Fruit fly (Drosophila melanogaster) whole organism, embryonic: ENCODE results near the gene Prosbeta2R2.

ENCODE experiments used
- ATbp ChIP-seq: fragments of 200-800 bp; sonication (Bioruptor generic); optimal IDR thresholded peaks from 2 replicates; lab custom pipeline; 2017; ENCODE audit warnings: missing biosample characterization, mild to moderate bottlenecking, missing genetic modification characterization, missing genetic modification reagents
- Asciz ChIP-seq: fragments of 200-800 bp; sonication (Bioruptor generic); optimal IDR thresholded peaks from 2 replicates; lab custom pipeline; 2017; ENCODE audit warnings: missing biosample characterization, mild to moderate bottlenecking, missing genetic modification characterization, missing genetic modification reagents
- Atf-2 ChIP-seq: fragments of 200-800 bp; sonication (Bioruptor generic); optimal IDR thresholded peaks from 2 replicates; lab custom pipeline; 2016; ENCODE audit warnings: missing biosample characterization, missing genetic modification characterization
- B-H2 ChIP-seq: fragments of 200-800 bp; sonication (Bioruptor generic); optimal IDR thresholded peaks from 2 replicates; lab custom pipeline; 2018; ENCODE audit warnings: missing biosample characterization, mild to moderate bottlenecking, missing genetic modification characterization
- Bteb2 ChIP-seq: fragments of 200-800 bp; sonication (Bioruptor generic); optimal IDR thresholded peaks from 2 replicates; lab custom pipeline; 2016; ENCODE audit warnings: missing biosample characterization, missing genetic modification characterization
- CG12071 ChIP-seq: fragments of 200-800 bp; sonication (Bioruptor generic); optimal IDR thresholded peaks from 3 replicates; lab custom pipeline; 2018; ENCODE audit warnings: missing biosample characterization, mild to moderate bottlenecking, missing genetic modification characterization
- CG12219 ChIP-seq: fragments of 200-800 bp; sonication (Bioruptor generic); optimal IDR thresholded peaks from 3 replicates; lab custom pipeline; 2018; ENCODE audit warnings: missing biosample characterization, mild to moderate bottlenecking, missing genetic modification characterization
- CG12942 ChIP-seq: fragments of 200-800 bp; sonication (Bioruptor generic); optimal IDR thresholded peaks from 3 replicates; lab custom pipeline; 2016; ENCODE audit warnings: missing biosample characterization, missing genetic modification characterization
- CG18476 ChIP-seq: fragments of 200-800 bp; sonication (Bioruptor generic); optimal IDR thresholded peaks from 2 replicates; lab custom pipeline; 2016; ENCODE audit warnings: missing biosample characterization, mild to moderate bottlenecking, missing genetic modification characterization
- CG18619 ChIP-seq: fragments of 200-800 bp; sonication (Bioruptor generic); optimal IDR thresholded peaks from 3 replicates; lab custom pipeline; 2017; ENCODE audit warnings: missing biosample characterization, mild to moderate bottlenecking, missing genetic modification characterization
- CG2129 ChIP-seq: fragments of 200-800 bp; sonication (Bioruptor generic); IDR thresholded peaks from 2 replicates; pipeline ENCODE4 v1.3.6; 2022; ENCODE audit warnings: missing biosample characterization, missing genetic modification characterization; ENCODE audit not compliant: partially characterized antibody
- CG32532 ChIP-seq: fragments of 200-800 bp; sonication (Bioruptor generic); IDR thresholded peaks from 2 replicates; pipeline ENCODE4 v1.3.6; 2022; ENCODE audit warnings: missing biosample characterization, missing genetic modification characterization
- CG4328 ChIP-seq: fragments of 200-800 bp; sonication (Bioruptor generic); optimal IDR thresholded peaks from 3 replicates; lab custom pipeline; 2017; ENCODE audit warnings: missing biosample characterization, missing genetic modification reagents, missing genetic modification characterization
- CG4404 ChIP-seq: fragments of 200-800 bp; sonication (Bioruptor generic); IDR thresholded peaks from 2 replicates; pipeline ENCODE4 v1.3.6; 2022; ENCODE audit warnings: missing biosample characterization, missing genetic modification characterization
- CG7786 ChIP-seq: fragments of 200-800 bp; sonication (Bioruptor generic); optimal IDR thresholded peaks from 2 replicates; lab custom pipeline; 2016; ENCODE audit warnings: missing biosample characterization, missing genetic modification characterization
- CG7963 ChIP-seq: fragments of 200-800 bp; sonication (Bioruptor generic); IDR thresholded peaks from 3 replicates; pipeline ENCODE4 v1.3.6; 2022; ENCODE audit warnings: missing biosample characterization, missing genetic modification characterization; ENCODE audit not compliant: partially characterized antibody
- CG8290 ChIP-seq, 3 experiments: fragments of 200-800 bp; sonication (Bioruptor generic); optimal IDR thresholded peaks; 2 replicates each; lab custom pipeline; 2016 to 2019; ENCODE audit warnings: missing biosample characterization in 3 of 3, missing genetic modification characterization in 3 of 3, mild to moderate bottlenecking in 2 of 3, moderate library complexity in 1 of 3
- CG9876 ChIP-seq: fragments of 200-800 bp; sonication (Bioruptor generic); optimal IDR thresholded peaks from 2 replicates; lab custom pipeline; 2016; ENCODE audit warnings: missing biosample characterization, missing genetic modification characterization
- CkIIα-i1 ChIP-seq: fragments of 200-800 bp; sonication (Bioruptor generic); IDR thresholded peaks from 2 replicates; pipeline ENCODE4 v1.3.6; 2022; ENCODE audit warnings: missing biosample characterization, missing genetic modification characterization
- D19A ChIP-seq: fragments of 200-800 bp; optimal IDR thresholded peaks from 3 replicates; lab custom pipeline; 2019; ENCODE audit warnings: missing biosample characterization, mild to moderate bottlenecking, missing genetic modification characterization, moderate library complexity
- ERR ChIP-seq: fragments of 200-800 bp; sonication (Bioruptor generic); optimal IDR thresholded peaks from 2 replicates; lab custom pipeline; 2016; ENCODE audit warnings: missing biosample characterization, missing genetic modification characterization
- Eip74EF ChIP-seq, 2 experiments: fragments of 200-800 bp in 1 of 2; fragments of >200 bp in 1 of 2; sonication (Bioruptor generic) in 1 of 2; optimal IDR thresholded peaks; 2 replicates each; lab custom pipeline; 2017 to 2019; ENCODE audit warnings: missing biosample characterization in 2 of 2, missing genetic modification characterization in 2 of 2, mild to moderate bottlenecking in 1 of 2, moderate library complexity in 1 of 2
- H15 ChIP-seq: fragments of 200-800 bp; sonication (Bioruptor generic); IDR thresholded peaks from 3 replicates; pipeline ENCODE4 v1.3.6; 2022; ENCODE audit warnings: missing biosample characterization, missing genetic modification characterization
- HLH3B ChIP-seq: fragments of 200-800 bp; sonication (Bioruptor generic); IDR thresholded peaks from 2 replicates; pipeline ENCODE4 v1.3.6; 2022; ENCODE audit warnings: missing biosample characterization, missing genetic modification characterization
- Hmx ChIP-seq: fragments of 200-800 bp; sonication (Bioruptor generic); optimal IDR thresholded peaks from 2 replicates; lab custom pipeline; 2016; ENCODE audit warnings: missing biosample characterization, missing genetic modification characterization
- Hr3 ChIP-seq: fragments of 200-800 bp; sonication (Bioruptor generic); optimal IDR thresholded peaks from 3 replicates; lab custom pipeline; 2016; ENCODE audit warnings: missing biosample characterization, missing genetic modification characterization
- Pdp1 ChIP-seq, 2 experiments: fragments of 200-800 bp; sonication (Bioruptor generic); optimal IDR thresholded peaks; 3 replicates each; lab custom pipeline; 2016; ENCODE audit warnings: missing biosample characterization in 2 of 2, missing genetic modification characterization in 2 of 2, mild to moderate bottlenecking in 1 of 2, moderate library complexity in 1 of 2
- TFAM ChIP-seq: fragments of 200-800 bp; sonication (Bioruptor generic); optimal IDR thresholded peaks from 2 replicates; lab custom pipeline; 2017; ENCODE audit warnings: missing biosample characterization, missing genetic modification characterization, inconsistent platforms
- Taf1 ChIP-seq: fragments of 200-800 bp; sonication (Bioruptor generic); IDR thresholded peaks from 2 replicates; pipeline ENCODE4 v1.3.6; 2022; ENCODE audit warnings: missing biosample characterization, missing genetic modification characterization
- ab ChIP-seq: fragments of 200-800 bp; sonication (Bioruptor generic); optimal IDR thresholded peaks from 2 replicates; lab custom pipeline; 2016; ENCODE audit warnings: missing biosample characterization, missing genetic modification characterization
- ash1 ChIP-seq: fragments of 200-800 bp; sonication (Bioruptor generic); optimal IDR thresholded peaks from 2 replicates; lab custom pipeline; 2018; ENCODE audit warnings: missing biosample characterization, mild to moderate bottlenecking, missing genetic modification characterization
- cwo ChIP-seq: fragments of 200-800 bp; sonication (Bioruptor generic); optimal IDR thresholded peaks from 3 replicates; lab custom pipeline; 2017; ENCODE audit warnings: missing biosample characterization, missing genetic modification characterization, mild to moderate bottlenecking, moderate library complexity, missing genetic modification reagents
- da ChIP-seq: fragments of 200-800 bp; sonication (Bioruptor generic); optimal IDR thresholded peaks from 2 replicates; lab custom pipeline; 2016; ENCODE audit warnings: missing biosample characterization, missing genetic modification characterization
- dan ChIP-seq: fragments of 200-800 bp; sonication (Bioruptor generic); IDR thresholded peaks from 2 replicates; pipeline ENCODE4 v1.3.6; 2022; ENCODE audit warnings: missing biosample characterization, missing genetic modification characterization
- eyg ChIP-seq: fragments of 200-800 bp; sonication (Bioruptor generic); optimal IDR thresholded peaks from 3 replicates; lab custom pipeline; 2016; ENCODE audit warnings: missing biosample characterization, missing genetic modification characterization
- fd102C ChIP-seq: fragments of 200-800 bp; sonication (Bioruptor generic); optimal IDR thresholded peaks from 2 replicates; lab custom pipeline; 2018; ENCODE audit warnings: missing biosample characterization, mild to moderate bottlenecking, missing genetic modification characterization, moderate library complexity
- fd3F ChIP-seq: fragments of 200-800 bp; sonication (Bioruptor generic); optimal IDR thresholded peaks from 2 replicates; lab custom pipeline; 2018; ENCODE audit warnings: missing biosample characterization, mild to moderate bottlenecking, missing genetic modification characterization, moderate library complexity
- hb ChIP-seq: fragments of 200-800 bp; sonication (Bioruptor generic); IDR thresholded peaks from 3 replicates; pipeline ENCODE4 v1.3.6; 2022; ENCODE audit warnings: missing biosample characterization, missing genetic modification characterization; ENCODE audit not compliant: partially characterized antibody
- insv ChIP-seq, 2 experiments: fragments of 200-800 bp; sonication (Bioruptor generic); optimal IDR thresholded peaks; 3 replicates each; lab custom pipeline; 2016 to 2018; ENCODE audit warnings: missing biosample characterization in 2 of 2, missing genetic modification characterization in 2 of 2
- jing ChIP-seq: fragments of 200-800 bp; sonication (Bioruptor generic); optimal IDR thresholded peaks from 2 replicates; lab custom pipeline; 2018; ENCODE audit warnings: missing biosample characterization, mild to moderate bottlenecking, missing genetic modification characterization
- nau ChIP-seq: fragments of 200-800 bp; sonication (Bioruptor generic); optimal IDR thresholded peaks from 3 replicates; lab custom pipeline; 2017; ENCODE audit warnings: missing biosample characterization, mild to moderate bottlenecking, missing genetic modification characterization, missing genetic modification reagents
- peb ChIP-seq: fragments of 200-800 bp; sonication (Bioruptor generic); IDR thresholded peaks from 2 replicates; pipeline ENCODE4 v1.3.6; 2022; ENCODE audit warnings: missing biosample characterization, missing genetic modification characterization
- rib ChIP-seq: fragments of 200-800 bp; sonication (Bioruptor generic); IDR thresholded peaks from 2 replicates; pipeline ENCODE4 v1.3.6; 2022; ENCODE audit warnings: missing biosample characterization, missing genetic modification characterization
- sc ChIP-seq, 3 experiments: fragments of >200 bp in 2 of 3; fragments of 200-800 bp in 1 of 3; sonication (Bioruptor generic) in 1 of 3; optimal IDR thresholded peaks; 2 replicates in 2 of 3; 3 replicates in 1 of 3; lab custom pipeline; 2017; ENCODE audit warnings: mild to moderate bottlenecking in 1 of 3, missing biosample characterization in 1 of 3, missing genetic modification characterization in 1 of 3, missing genetic modification reagents in 1 of 3
- sob ChIP-seq: fragments of 200-800 bp; sonication (Bioruptor generic); IDR thresholded peaks from 2 replicates; pipeline ENCODE4 v1.3.6; 2022; ENCODE audit warnings: missing biosample characterization, missing genetic modification characterization
- tna ChIP-seq: fragments of 200-800 bp; sonication (Bioruptor generic); IDR thresholded peaks from 2 replicates; pipeline ENCODE4 v1.3.6; 2022; ENCODE audit warnings: missing biosample characterization, missing genetic modification characterization; ENCODE audit not compliant: partially characterized antibody
- toy ChIP-seq: fragments of 200-800 bp; sonication (Bioruptor generic); IDR thresholded peaks from 2 replicates; pipeline ENCODE4 v1.3.6; 2022; ENCODE audit warnings: missing biosample characterization, missing genetic modification characterization
- wor ChIP-seq: fragments of 200-800 bp; sonication (Bioruptor generic); IDR thresholded peaks from 2 replicates; pipeline ENCODE4 v1.3.6; 2022; ENCODE audit warnings: missing biosample characterization, missing genetic modification characterization

Gene Prosbeta2R2

dm6 chr3R:5256462-5257146, 37.3 kb upstream of the Prosbeta2R2 start, which contains the start of the genes Enoph and Hph (continued):
- peak; percentile 47; the same call in 1 of the 2 replicates for TF ChIP-seq rib (GFP tag; lab: Robert Waterston, UW)
- no peak for TF ChIP-seq CG12071 (GFP tag; lab: Kevin White, UChicago)
- TF ChIP-seq Atf-2 (GFP tag; lab: Kevin White, UChicago), result peak; percentile 1
- peak; percentile 24 to 63 for TF ChIP-seq Pdp1 (GFP tag; optimal IDR thresholded peaks at IDR 0.05; lab: Kevin White, UChicago)
- TF ChIP-seq ERR, result no peak
- peak; percentile 57 for TF ChIP-seq B-H2 (GFP tag; lab: Kevin White, UChicago)
- TF ChIP-seq CG12219 (GFP tag; lab: Kevin White, UChicago), result no peak
- peak; percentile 19 for TF ChIP-seq CG8290 (GFP tag; optimal IDR thresholded peaks at IDR 0.05; lab: Kevin White, UChicago)
- peak in 1 of 2 experiments; percentile 43 for TF ChIP-seq CG8290 (tag; optimal IDR thresholded peaks at IDR 0.05; lab: Kevin White, UChicago)
- TF ChIP-seq ATbp (GFP tag; lab: Kevin White, UChicago), result no peak
- peak; percentile 11 for TF ChIP-seq CG9876 (GFP tag; lab: Kevin White, UChicago)
- TF ChIP-seq wor, result peak; percentile 36; the same call in 1 of the 2 replicates
- no peak for TF ChIP-seq TFAM (GFP tag; lab: Kevin White, UChicago)
- no peak for TF ChIP-seq fd102C (GFP tag; lab: Kevin White, UChicago)
- no peak for TF ChIP-seq eyg (GFP tag; lab: Kevin White, UChicago)
- TF ChIP-seq insv (GFP tag; optimal IDR thresholded peaks at IDR 0.05; lab: Kevin White, UChicago), result peak in 1 of 2 experiments; percentile 30
- TF ChIP-seq CG32532, result peak; percentile 65
- no peak for TF ChIP-seq CkIIα-i1
- peak; percentile 88 for TF ChIP-seq D19A (tag; lab: Kevin White, UChicago)
- peak; percentile 34 for TF ChIP-seq CG4328 (GFP tag; lab: Kevin White, UChicago)
- no peak for TF ChIP-seq jing
- peak; percentile 24 for TF ChIP-seq CG18476 (GFP tag; lab: Kevin White, UChicago)
- TF ChIP-seq peb (GFP tag; lab: Robert Waterston, UW), result no peak
- TF ChIP-seq tna (GFP tag; lab: Robert Waterston, UW), result peak; percentile 69; the same call in 1 of the 2 replicates
- TF ChIP-seq sob (GFP tag; lab: Robert Waterston, UW), result 0 out of 2 replicates have a peak, but pooled peaks have one; percentile 42
- TF ChIP-seq Hr3, result peak; percentile 70
- TF ChIP-seq hb (GFP tag; lab: Robert Waterston, UW), result peak; percentile 81
- TF ChIP-seq CG7963, result peak; percentile 58; the same call in 2 of the 3 replicates
- TF ChIP-seq toy, result no peak
- TF ChIP-seq Hmx (GFP tag; lab: Kevin White, UChicago), result no peak
- TF ChIP-seq Taf1 (GFP tag; lab: Robert Waterston, UW), result no peak
- TF ChIP-seq CG2129 (GFP tag; lab: Robert Waterston, UW), result peak; percentile 44
- TF ChIP-seq CG4404 (GFP tag; lab: Robert Waterston, UW), result peak; percentile 54; the same call in 1 of the 2 replicates
- TF ChIP-seq CG12942 (GFP tag; lab: Kevin White, UChicago), result peak; percentile 57
- TF ChIP-seq da, result no peak
- TF ChIP-seq H15, result no peak
- TF ChIP-seq CG18619 (GFP tag; lab: Kevin White, UChicago), result peak; percentile 64
- TF ChIP-seq CG7786 (GFP tag; lab: Kevin White, UChicago), result peak; percentile 51
- no peak for TF ChIP-seq ash1 (GFP tag; lab: Kevin White, UChicago)
- TF ChIP-seq nau (GFP tag; lab: Kevin White, UChicago), result no peak
- peak; percentile 52 for TF ChIP-seq cwo (GFP tag; lab: Kevin White, UChicago)
- TF ChIP-seq Asciz (GFP tag; lab: Kevin White, UChicago), result no peak
- no peak for TF ChIP-seq dan (GFP tag; lab: Robert Waterston, UW)
- TF ChIP-seq Bteb2, result peak; percentile 20
- peak; percentile 48; the same call in 1 of the 2 replicates for TF ChIP-seq HLH3B (GFP tag; lab: Robert Waterston, UW)
- no peak for TF ChIP-seq ab
- TF ChIP-seq sc (optimal IDR thresholded peaks at IDR 0.05; lab: Kevin White, UChicago), result no peak
- peak; percentile 14 for TF ChIP-seq sc (GFP tag; optimal IDR thresholded peaks at IDR 0.05; lab: Kevin White, UChicago)
- TF ChIP-seq fd3F (GFP tag; lab: Kevin White, UChicago), result peak; percentile 56
- TF ChIP-seq Eip74EF (GFP tag; optimal IDR thresholded peaks at IDR 0.05; lab: Kevin White, UChicago), result no peak
